Worm (Caenorhabditis elegans) whole organism, young adult: ENCODE measurements around the gene him-6.

Experiments
- B0035.1 ChIP-seq: sonication (generic microtip); optimal IDR thresholded peaks from 2 replicates; lab custom pipeline; 2016; ENCODE audit warnings: missing genetic modification characterization, mild to moderate bottlenecking, missing compliant biosample characterization, missing genotype, missing genetic modification reagents
- B0261.1 ChIP-seq: sonication (generic microtip); optimal IDR thresholded peaks from 2 replicates; lab custom pipeline; 2016; ENCODE audit warnings: mild to moderate bottlenecking, missing genetic modification characterization, moderate library complexity, missing compliant biosample characterization
- C06A6.2 ChIP-seq: fragments of 200-800 bp; sonication (Bioruptor generic); conservative IDR thresholded peaks from 2 replicates; pipeline ENCODE4 v1.3.6; 2022; ENCODE audit warnings: missing genetic modification characterization, missing compliant biosample characterization
- F22D6.2 ChIP-seq: sonication (generic microtip); optimal IDR thresholded peaks from 2 replicates; lab custom pipeline; 2016; ENCODE audit warnings: mild to moderate bottlenecking, missing genetic modification characterization, missing compliant biosample characterization
- F39B2.1 ChIP-seq: fragments of 200-800 bp; sonication (Bioruptor generic); IDR thresholded peaks from 2 replicates; pipeline ENCODE4 v1.3.6; 2022; ENCODE audit warnings: missing genetic modification reagents, missing genetic modification characterization, missing compliant biosample characterization
- F49E8.2 ChIP-seq: sonication (generic microtip); optimal IDR thresholded peaks from 3 replicates; lab custom pipeline; 2017; ENCODE audit warnings: missing genetic modification characterization, mild to moderate bottlenecking, missing compliant biosample characterization, antibody characterized with exemption, moderate library complexity; ENCODE audit not compliant: insufficient read depth
- F57C9.4 ChIP-seq: sonication (generic microtip); optimal IDR thresholded peaks from 2 replicates; lab custom pipeline; 2017; ENCODE audit warnings: mild to moderate bottlenecking, missing genetic modification characterization, missing compliant biosample characterization
- K11D2.4 ChIP-seq: fragments of 200-800 bp; sonication (Bioruptor generic); IDR thresholded peaks from 2 replicates; pipeline ENCODE4 v1.3.6; 2022; ENCODE audit warnings: missing genetic modification reagents, missing genetic modification characterization, missing compliant biosample characterization
- K12H6.12 ChIP-seq: fragments of 200-800 bp; sonication (Bioruptor generic); optimal IDR thresholded peaks from 2 replicates; lab custom pipeline; 2018; ENCODE audit warnings: mild to moderate bottlenecking, missing genetic modification characterization, missing compliant biosample characterization
- T07F8.4 ChIP-seq: sonication (generic microtip); optimal IDR thresholded peaks from 2 replicates; lab custom pipeline; 2016; ENCODE audit warnings: mild to moderate bottlenecking, missing genetic modification characterization, moderate library complexity, missing compliant biosample characterization
- ZK185.1 ChIP-seq: sonication (generic microtip); optimal IDR thresholded peaks from 2 replicates; lab custom pipeline; 2016; ENCODE audit warnings: mild to moderate bottlenecking, missing genetic modification characterization, missing compliant biosample characterization; ENCODE audit not compliant: poor library complexity, severe bottlenecking
- aptf-3 ChIP-seq: fragments of 200-800 bp; sonication (Bioruptor generic); IDR thresholded peaks from 2 replicates; pipeline ENCODE4 v1.3.6; 2022; ENCODE audit warnings: missing genetic modification characterization, missing compliant biosample characterization
- attf-3 ChIP-seq: fragments of 200-800 bp; sonication (Bioruptor generic); conservative IDR thresholded peaks from 2 replicates; pipeline ENCODE4 v1.3.6; 2022; ENCODE audit warnings: missing genetic modification reagents, missing genetic modification characterization, missing compliant biosample characterization
- attf-5 ChIP-seq: fragments of 200-800 bp; sonication (Bioruptor generic); optimal IDR thresholded peaks from 2 replicates; lab custom pipeline; 2018; ENCODE audit warnings: mild to moderate bottlenecking, missing genetic modification characterization, missing compliant biosample characterization
- bed-1 ChIP-seq: fragments of 200-800 bp; sonication (Bioruptor generic); IDR thresholded peaks from 2 replicates; pipeline ENCODE4 v1.3.6; 2022; ENCODE audit warnings: missing genetic modification reagents, missing genetic modification characterization, missing compliant biosample characterization
- bed-2 ChIP-seq: fragments of 200-800 bp; sonication (Bioruptor generic); IDR thresholded peaks from 2 replicates; pipeline ENCODE4 v1.3.6; 2022; ENCODE audit warnings: missing genetic modification reagents, missing genetic modification characterization, missing compliant biosample characterization
- ccch-3 ChIP-seq: fragments of 200-800 bp; sonication (Bioruptor generic); optimal IDR thresholded peaks from 2 replicates; lab custom pipeline; 2018; ENCODE audit warnings: mild to moderate bottlenecking, missing genetic modification characterization, missing compliant biosample characterization
- cebp-1 ChIP-seq, 2 experiments: fragments of 200-800 bp in 1 of 2; sonication (Bioruptor generic) in 1 of 2; sonication (generic microtip) in 1 of 2; IDR thresholded peaks in 1 of 2; optimal IDR thresholded peaks in 1 of 2; 2 replicates each; pipeline versions ENCODE4 v1.3.6 to Lab custom; 2017 to 2022; ENCODE audit warnings: missing compliant biosample characterization in 2 of 2, missing genetic modification characterization in 2 of 2, mild to moderate bottlenecking in 1 of 2, missing genetic modification reagents in 1 of 2, moderate library complexity in 1 of 2
- cebp-2 ChIP-seq: fragments of 200-800 bp; sonication (Bioruptor generic); IDR thresholded peaks from 2 replicates; pipeline ENCODE4 v1.3.6; 2022; ENCODE audit warnings: missing genetic modification characterization, missing compliant biosample characterization
- chd-7 ChIP-seq: sonication (generic microtip); optimal IDR thresholded peaks from 2 replicates; lab custom pipeline; 2016; ENCODE audit warnings: mild to moderate bottlenecking, missing genetic modification characterization, moderate library complexity, missing compliant biosample characterization
- dpff-1 ChIP-seq: sonication (generic microtip); optimal IDR thresholded peaks from 2 replicates; lab custom pipeline; 2017; ENCODE audit warnings: mild to moderate bottlenecking, missing genetic modification characterization, missing compliant biosample characterization
- efl-1 ChIP-seq: fragments of 150-350 bp; optimal IDR thresholded peaks from 2 replicates; lab custom pipeline; 2014; ENCODE audit warnings: missing biosample characterization, missing genetic modification reagents, missing genetic modification characterization
- ets-4 ChIP-seq: fragments of 200-800 bp; sonication (Bioruptor generic); optimal IDR thresholded peaks from 2 replicates; lab custom pipeline; 2018; ENCODE audit warnings: mild to moderate bottlenecking, missing genetic modification characterization, missing compliant biosample characterization
- fkh-3 ChIP-seq: sonication (generic microtip); optimal IDR thresholded peaks from 2 replicates; lab custom pipeline; 2016; ENCODE audit warnings: mild to moderate bottlenecking, missing genetic modification characterization, missing compliant biosample characterization
- hlh-12 ChIP-seq: sonication (generic microtip); optimal IDR thresholded peaks from 2 replicates; lab custom pipeline; 2016; ENCODE audit warnings: missing genetic modification characterization, missing compliant biosample characterization
- hlh-26 ChIP-seq: fragments of 200-800 bp; sonication (Bioruptor generic); conservative IDR thresholded peaks from 2 replicates; pipeline ENCODE4 v1.3.6; 2022; ENCODE audit warnings: missing genetic modification reagents, missing genetic modification characterization, missing compliant biosample characterization
- hmg-20 ChIP-seq: fragments of 200-800 bp; sonication (Bioruptor generic); IDR thresholded peaks from 2 replicates; pipeline ENCODE4 v1.3.6; 2022; ENCODE audit warnings: missing genetic modification reagents, missing genetic modification characterization, missing compliant biosample characterization
- lin-26 ChIP-seq: fragments of 200-800 bp; sonication (Bioruptor generic); IDR thresholded peaks from 2 replicates; pipeline ENCODE4 v1.3.6; 2022; ENCODE audit warnings: missing genetic modification reagents, missing genetic modification characterization, missing compliant biosample characterization
- lin-40 ChIP-seq: sonication (generic microtip); optimal IDR thresholded peaks from 2 replicates; lab custom pipeline; 2016; ENCODE audit warnings: missing genetic modification characterization, mild to moderate bottlenecking, missing compliant biosample characterization, missing genotype, missing genetic modification reagents
- lir-1 ChIP-seq: fragments of 200-800 bp; sonication (Bioruptor generic); conservative IDR thresholded peaks from 2 replicates; pipeline ENCODE4 v1.3.6; 2022; ENCODE audit warnings: missing genetic modification reagents, missing genetic modification characterization, missing compliant biosample characterization
- lsl-1 ChIP-seq: fragments of 200-800 bp; sonication (Bioruptor generic); optimal IDR thresholded peaks from 2 replicates; lab custom pipeline; 2018; ENCODE audit warnings: mild to moderate bottlenecking, missing genetic modification characterization, moderate library complexity, missing compliant biosample characterization
- madf-10 ChIP-seq: sonication (generic microtip); optimal IDR thresholded peaks from 2 replicates; lab custom pipeline; 2016; ENCODE audit warnings: mild to moderate bottlenecking, missing genetic modification characterization, missing compliant biosample characterization
- madf-3 ChIP-seq: fragments of 200-800 bp; sonication (Bioruptor generic); IDR thresholded peaks from 2 replicates; pipeline ENCODE4 v1.3.6; 2022; ENCODE audit warnings: missing genetic modification reagents, missing genetic modification characterization, missing compliant biosample characterization
- madf-8 ChIP-seq: fragments of 200-800 bp; sonication (Bioruptor generic); conservative IDR thresholded peaks from 2 replicates; pipeline ENCODE4 v1.3.6; 2022; ENCODE audit warnings: missing genetic modification reagents, missing genetic modification characterization, missing compliant biosample characterization
- mcd-1 ChIP-seq: fragments of 200-800 bp; sonication (Bioruptor generic); IDR thresholded peaks from 2 replicates; pipeline ENCODE4 v1.3.6; 2022; ENCODE audit warnings: missing genetic modification reagents, missing genetic modification characterization, missing compliant biosample characterization
- mel-28 ChIP-seq: sonication (generic microtip); optimal IDR thresholded peaks from 2 replicates; lab custom pipeline; 2016; ENCODE audit warnings: borderline replicate concordance, mild to moderate bottlenecking, missing genetic modification characterization, missing compliant biosample characterization
- nfya-1 ChIP-seq: sonication (generic microtip); optimal IDR thresholded peaks from 2 replicates; lab custom pipeline; 2017; ENCODE audit warnings: antibody characterized with exemption, missing compliant biosample characterization, missing genetic modification characterization, borderline replicate concordance; ENCODE audit not compliant: insufficient read depth
- nfyb-1 ChIP-seq: fragments of 200-800 bp; sonication (Bioruptor generic); IDR thresholded peaks from 2 replicates; pipeline ENCODE4 v1.3.6; 2022; ENCODE audit warnings: missing genetic modification reagents, missing genetic modification characterization, missing compliant biosample characterization
- nhr-80 ChIP-seq: sonication (generic microtip); optimal IDR thresholded peaks from 2 replicates; lab custom pipeline; 2016; ENCODE audit warnings: missing genetic modification characterization, missing compliant biosample characterization
- snpc-1.3 ChIP-seq: sonication (generic microtip); optimal IDR thresholded peaks from 2 replicates; lab custom pipeline; 2017; ENCODE audit warnings: missing genetic modification characterization, mild to moderate bottlenecking, missing compliant biosample characterization, antibody characterized with exemption, moderate library complexity, missing genotype, missing genetic modification reagents; ENCODE audit not compliant: insufficient read depth
- snpc-3.4 ChIP-seq: sonication (generic microtip); optimal IDR thresholded peaks from 2 replicates; lab custom pipeline; 2017; ENCODE audit warnings: missing genetic modification characterization, mild to moderate bottlenecking, missing compliant biosample characterization, antibody characterized with exemption, moderate library complexity, missing genotype, missing genetic modification reagents
- sptf-2 ChIP-seq: fragments of 200-800 bp; sonication (Bioruptor generic); optimal IDR thresholded peaks from 2 replicates; lab custom pipeline; 2018; ENCODE audit warnings: mild to moderate bottlenecking, missing genetic modification characterization, missing compliant biosample characterization
- tbp1 ChIP-seq: fragments of 200-800 bp; sonication (Bioruptor generic); optimal IDR thresholded peaks from 2 replicates; lab custom pipeline; 2018; ENCODE audit warnings: mild to moderate bottlenecking, missing genetic modification characterization, missing compliant biosample characterization
- tlf-1 ChIP-seq: fragments of 200-800 bp; sonication (Bioruptor generic); optimal IDR thresholded peaks from 2 replicates; lab custom pipeline; 2018; ENCODE audit warnings: mild to moderate bottlenecking, missing genetic modification characterization, missing compliant biosample characterization
- ztf-26 ChIP-seq: sonication (generic microtip); optimal IDR thresholded peaks from 2 replicates; lab custom pipeline; 2017; ENCODE audit warnings: missing genetic modification characterization, missing compliant biosample characterization

Gene him-6

DNA sequence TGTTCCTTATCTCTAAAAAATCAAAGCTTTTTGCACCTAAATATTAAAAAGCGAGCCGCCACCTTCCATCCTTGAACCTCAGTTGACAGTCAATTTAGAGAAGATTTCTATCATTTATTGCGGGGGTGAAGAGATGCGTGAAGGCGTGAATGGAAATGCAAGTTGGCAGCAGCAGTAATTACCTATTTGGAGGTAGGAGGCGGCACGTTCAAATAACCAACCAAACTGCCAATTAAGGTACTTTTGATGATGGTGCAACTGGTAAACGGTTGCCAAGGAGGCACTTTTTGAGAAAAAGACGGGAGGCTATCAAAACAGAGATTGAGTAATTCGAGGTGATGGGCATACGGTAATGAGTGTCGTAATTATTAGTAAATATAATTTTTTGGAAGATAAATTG is 45.8 kb downstream of the him-6 start:
- no peak for TF ChIP-seq attf-5 (GFP tag; lab: Kevin White, UChicago)
- TF ChIP-seq ets-4, result no peak
- TF ChIP-seq madf-3 (GFP tag; lab: Robert Waterston, UW), result no peak
- no peak for TF ChIP-seq snpc-1.3 (tag; lab: Kevin White, UChicago)
- no peak for TF ChIP-seq F39B2.1
- no peak for TF ChIP-seq ztf-26
- no peak for TF ChIP-seq lin-26 (GFP tag; lab: Robert Waterston, UW)
- no peak for TF ChIP-seq nfya-1
- no peak for TF ChIP-seq ZK185.1 (tag; lab: Kevin White, UChicago)
- no peak for TF ChIP-seq lir-1 (GFP tag; lab: Robert Waterston, UW)
- no peak for TF ChIP-seq K12H6.12 (tag; lab: Kevin White, UChicago)
- no peak for TF ChIP-seq cebp-2 (GFP tag; lab: Robert Waterston, UW)
- no peak for TF ChIP-seq aptf-3
- no peak for TF ChIP-seq madf-10 (tag; lab: Kevin White, UChicago)
- TF ChIP-seq B0035.1 (tag; lab: Kevin White, UChicago), result no peak
- no peak for TF ChIP-seq mel-28 (tag; lab: Kevin White, UChicago)

DNA sequence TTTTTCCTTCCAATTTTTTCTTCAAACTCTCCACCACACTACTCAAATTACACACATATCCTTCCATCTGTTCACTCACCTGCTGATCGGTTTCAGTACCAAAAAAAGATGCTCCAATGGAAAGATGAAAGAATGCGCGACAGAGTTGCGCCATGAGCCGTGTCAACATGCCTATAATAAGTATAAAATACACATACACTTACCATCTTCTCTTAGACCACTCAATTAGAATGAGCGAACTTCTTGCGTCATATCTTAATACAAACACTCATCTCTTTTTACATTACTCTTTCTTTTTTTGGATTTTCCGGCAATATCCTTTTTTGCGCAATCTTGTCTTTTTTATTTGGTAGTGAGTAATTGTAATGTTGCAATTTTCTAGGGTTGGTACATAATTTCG is 47.1 kb downstream of the him-6 start:
- TF ChIP-seq bed-1 (GFP tag; lab: Robert Waterston, UW) (no peak), efl-1 (no peak), C06A6.2 (no peak), madf-8 (GFP tag; lab: Robert Waterston, UW) (no peak), hlh-12 (no peak), tlf-1 (no peak), F57C9.4 (tag; lab: Kevin White, UChicago) (no peak), nhr-80 (tag; lab: Kevin White, UChicago) (no peak), ztf-26 (no peak), attf-5 (GFP tag; lab: Kevin White, UChicago) (no peak), lin-40 (tag; lab: Kevin White, UChicago) (no peak), ets-4 (no peak), fkh-3 (tag; lab: Kevin White, UChicago) (no peak), nfyb-1 (GFP tag; lab: Robert Waterston, UW) (no peak), bed-2 (no peak), mcd-1 (GFP tag; lab: Robert Waterston, UW) (no peak), cebp-2 (GFP tag; lab: Robert Waterston, UW) (no peak), lsl-1 (GFP tag; lab: Kevin White, UChicago) (no peak), T07F8.4 (no peak)

- TF ChIP-seq snpc-3.4 (tag; lab: Kevin White, UChicago), result no peak
- TF ChIP-seq F22D6.2 (tag; lab: Kevin White, UChicago), result no peak
- no peak for TF ChIP-seq K11D2.4 (GFP tag; lab: Robert Waterston, UW)
- no peak for TF ChIP-seq attf-3 (GFP tag; lab: Robert Waterston, UW)
- no peak for TF ChIP-seq madf-10 (tag; lab: Kevin White, UChicago)
- TF ChIP-seq lin-26 (GFP tag; lab: Robert Waterston, UW), result no peak
- no peak for TF ChIP-seq sptf-2
- TF ChIP-seq ccch-3 (GFP tag; lab: Kevin White, UChicago), result no peak
- TF ChIP-seq madf-8 (GFP tag; lab: Robert Waterston, UW), result no peak
- no peak for TF ChIP-seq cebp-1 (GFP tag; IDR thresholded peaks at IDR 0.05; lab: Robert Waterston, UW)
- TF ChIP-seq cebp-1 (tag; optimal IDR thresholded peaks at IDR 0.05; lab: Kevin White, UChicago), result no peak
- no peak for TF ChIP-seq B0261.1
- TF ChIP-seq bed-2, result no peak
- no peak for TF ChIP-seq hlh-26 (GFP tag; lab: Robert Waterston, UW)
- no peak for TF ChIP-seq dpff-1
- TF ChIP-seq hmg-20 (GFP tag; lab: Robert Waterston, UW), result no peak
- TF ChIP-seq F49E8.2 (tag; lab: Kevin White, UChicago), result no peak
- no peak for TF ChIP-seq tbp1
- TF ChIP-seq chd-7 (tag; lab: Kevin White, UChicago), result no peak
Observed at ce11 chrIV:12540242-12540641, 49.7 kb downstream of the him-6 start.
